Worm (Caenorhabditis elegans) whole organism, mixed stage, embryonic: Measurements from ENCODE around the gene srbc-68.

Experiments used
- M03D4.4 ChIP-seq: sonication (generic microtip); optimal IDR thresholded peaks from 2 replicates; lab custom pipeline; 2017; ENCODE audit warnings: mild to moderate bottlenecking, missing genetic modification characterization, missing compliant biosample characterization
- blmp-1 ChIP-seq: fragments of 150-350 bp; optimal IDR thresholded peaks from 2 replicates; lab custom pipeline; 2014; ENCODE audit warnings: missing biosample characterization, missing genetic modification characterization
- ceh-43 ChIP-seq: fragments of 200-800 bp; sonication (Bioruptor generic); optimal IDR thresholded peaks from 2 replicates; lab custom pipeline; 2018; ENCODE audit warnings: mild to moderate bottlenecking, missing genetic modification characterization, moderate library complexity, missing compliant biosample characterization
- ces-1 ChIP-seq: fragments of 150-350 bp; optimal IDR thresholded peaks from 2 replicates; lab custom pipeline; 2014; ENCODE audit warnings: missing biosample characterization, missing genetic modification reagents, missing genetic modification characterization
- elt-1 ChIP-seq: sonication (generic microtip); optimal IDR thresholded peaks from 2 replicates; lab custom pipeline; 2017; ENCODE audit warnings: missing genetic modification characterization, mild to moderate bottlenecking, missing compliant biosample characterization, antibody characterized with exemption, moderate library complexity, borderline replicate concordance; ENCODE audit not compliant: insufficient read depth
- lin-13 ChIP-seq: fragments of 150-350 bp; optimal IDR thresholded peaks from 2 replicates; lab custom pipeline; 2014; ENCODE audit warnings: missing biosample characterization, missing genetic modification characterization
- lsy-2 ChIP-seq: fragments of 150-350 bp; optimal IDR thresholded peaks from 2 replicates; lab custom pipeline; 2014; ENCODE audit warnings: missing biosample characterization, missing genetic modification characterization
- mep-1 ChIP-seq: fragments of 150-350 bp; optimal IDR thresholded peaks from 2 replicates; lab custom pipeline; 2017; ENCODE audit warnings: missing biosample characterization, missing genetic modification reagents, missing genetic modification characterization, inconsistent platforms
- nhr-28 ChIP-seq: fragments of 150-350 bp; optimal IDR thresholded peaks from 2 replicates; lab custom pipeline; 2014; ENCODE audit warnings: missing biosample characterization, missing genetic modification characterization
- pha-4 ChIP-seq: fragments of 150-350 bp; optimal IDR thresholded peaks from 2 replicates; lab custom pipeline; 2018; ENCODE audit warnings: missing biosample characterization, missing genetic modification reagents, missing genetic modification characterization
- snpc-4 ChIP-seq: fragments of 150-350 bp; optimal IDR thresholded peaks from 2 replicates; lab custom pipeline; 2014; ENCODE audit warnings: missing biosample characterization, missing genetic modification characterization
- unc-120 ChIP-seq: sonication (generic microtip); optimal IDR thresholded peaks from 2 replicates; lab custom pipeline; 2017; ENCODE audit warnings: missing genetic modification characterization, missing compliant biosample characterization; ENCODE audit not compliant: poor library complexity, severe bottlenecking
- unc-62 ChIP-seq: fragments of 150-350 bp; optimal IDR thresholded peaks from 2 replicates; lab custom pipeline; 2014; ENCODE audit warnings: missing biosample characterization, missing genetic modification reagents, missing genetic modification characterization
- ztf-11 ChIP-seq: fragments of 150-350 bp; optimal IDR thresholded peaks from 2 replicates; lab custom pipeline; 2014; ENCODE audit warnings: missing biosample characterization, missing genetic modification characterization

DNA sequence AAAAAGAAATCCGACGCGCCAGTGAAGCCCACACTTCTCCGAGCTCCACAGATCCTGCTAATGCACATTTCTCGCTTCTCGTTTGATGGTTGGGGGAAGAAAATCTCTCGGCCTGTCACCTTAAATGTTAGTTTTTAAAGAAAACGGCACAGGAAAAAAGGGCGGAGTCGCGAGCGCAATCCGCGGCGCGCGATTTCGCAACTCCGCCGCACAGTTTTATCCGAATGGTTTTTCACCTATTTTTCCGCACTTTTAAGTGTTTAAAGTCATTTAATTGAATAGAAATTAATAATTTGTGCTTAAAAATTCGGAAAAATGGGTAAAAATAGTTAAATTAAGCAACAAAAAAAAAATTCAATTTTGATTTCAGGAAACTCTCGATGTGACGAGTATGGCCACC is 41.2 kb upstream of the srbc-68 start:
- TF ChIP-seq unc-120 (tag; lab: Kevin White, UChicago) (peak; percentile 28), ces-1 (GFP tag; lab: Kevin White, UChicago) (no peak), pha-4 (no peak), mep-1 (tag; lab: Kevin White, UChicago) (no peak), elt-1 (no peak), lsy-2 (tag; lab: Kevin White, UChicago) (no peak), ztf-11 (no peak), blmp-1 (tag; lab: Kevin White, UChicago) (no peak), M03D4.4 (peak; percentile 80), ceh-43 (GFP tag; lab: Kevin White, UChicago) (peak; percentile 82), unc-62 (no peak), lin-13 (no peak), nhr-28 (tag; lab: Kevin White, UChicago) (no peak), snpc-4 (tag; lab: Kevin White, UChicago) (no peak)
